Worm (Caenorhabditis elegans) whole organism, L1 larva: Measurements from ENCODE around the gene nipi-3.
A peak's percentile ranks its signal among the peaks of the same experiment; 100 is the strongest.

Experiments
- C04F5.9 ChIP-seq: sonication (generic microtip); optimal IDR thresholded peaks from 2 replicates; lab custom pipeline; 2016; ENCODE audit warnings: missing genetic modification characterization, missing compliant biosample characterization
- aha-1 ChIP-seq: fragments of 150-350 bp; optimal IDR thresholded peaks from 2 replicates; lab custom pipeline; 2014; ENCODE audit warnings: missing biosample characterization, missing genetic modification characterization
- aly-2 ChIP-seq: fragments of 150-350 bp; optimal IDR thresholded peaks from 2 replicates; lab custom pipeline; 2014; ENCODE audit warnings: missing biosample characterization, missing genetic modification characterization
- ceh-8 ChIP-seq: fragments of 200-800 bp; sonication (Bioruptor generic); optimal IDR thresholded peaks from 2 replicates; lab custom pipeline; 2018; ENCODE audit warnings: mild to moderate bottlenecking, missing genetic modification characterization, moderate library complexity, missing compliant biosample characterization
- ceh-82 ChIP-seq, 3 experiments: fragments of 150-350 bp in 1 of 3; sonication (generic microtip) in 2 of 3; optimal IDR thresholded peaks; 2 replicates each; lab custom pipeline; 2014 to 2017; ENCODE audit warnings: missing biosample characterization in 3 of 3, missing genetic modification characterization in 3 of 3
- ceh-90 ChIP-seq: sonication (generic microtip); optimal IDR thresholded peaks from 2 replicates; lab custom pipeline; 2016; ENCODE audit warnings: missing genetic modification characterization, missing compliant biosample characterization
- ces-1 ChIP-seq: fragments of 150-350 bp; optimal IDR thresholded peaks from 2 replicates; lab custom pipeline; 2014; ENCODE audit warnings: missing biosample characterization, missing genetic modification reagents, missing genetic modification characterization
- egl-13 ChIP-seq: sonication (generic microtip); optimal IDR thresholded peaks from 2 replicates; lab custom pipeline; 2016; ENCODE audit warnings: missing genotype, missing genetic modification reagents, missing genetic modification characterization, missing compliant biosample characterization
- elt-2 ChIP-seq: sonication (generic microtip); optimal IDR thresholded peaks from 2 replicates; lab custom pipeline; 2016; ENCODE audit warnings: missing genetic modification characterization, mild to moderate bottlenecking, inconsistent platforms, missing compliant biosample characterization, missing genetic modification reagents
- elt-3 ChIP-seq, 6 experiments: fragments of 150-350 bp in 1 of 6; sonication (generic microtip); optimal IDR thresholded peaks; 2 replicates each; lab custom pipeline; 2017 to 2018; ENCODE audit warnings: missing biosample characterization in 6 of 6, missing genetic modification characterization in 6 of 6, inconsistent platforms in 1 of 6
- fkh-10 ChIP-seq: sonication (generic microtip); optimal IDR thresholded peaks from 2 replicates; lab custom pipeline; 2017; ENCODE audit warnings: missing biosample characterization, missing genetic modification reagents, missing genetic modification characterization
- fkh-4 ChIP-seq: sonication (generic microtip); optimal IDR thresholded peaks from 2 replicates; lab custom pipeline; 2016; ENCODE audit warnings: missing compliant biosample characterization, missing genetic modification characterization, borderline replicate concordance
- fkh-8 ChIP-seq: sonication (generic microtip); optimal IDR thresholded peaks from 2 replicates; lab custom pipeline; 2016; ENCODE audit warnings: mild to moderate bottlenecking, missing genetic modification characterization, missing compliant biosample characterization
- fos-1 ChIP-seq: fragments of 150-350 bp; optimal IDR thresholded peaks from 2 replicates; lab custom pipeline; 2014; ENCODE audit warnings: missing biosample characterization, missing genetic modification characterization
- grh-1 ChIP-seq: fragments of 200-800 bp; sonication (Bioruptor generic); IDR thresholded peaks from 2 replicates; pipeline ENCODE4 v1.3.6; 2022; ENCODE audit warnings: missing genetic modification reagents, missing genetic modification characterization, missing compliant biosample characterization
- hlh-4 ChIP-seq: sonication (generic microtip); optimal IDR thresholded peaks from 2 replicates; lab custom pipeline; 2016; ENCODE audit warnings: mild to moderate bottlenecking, missing genetic modification characterization, missing compliant biosample characterization
- isw-1 ChIP-seq: fragments of 200-800 bp; sonication (Bioruptor generic); IDR thresholded peaks from 2 replicates; pipeline ENCODE4 v1.3.6; 2022; ENCODE audit warnings: missing genetic modification characterization, missing compliant biosample characterization
- lin-13 ChIP-seq: fragments of 150-350 bp; optimal IDR thresholded peaks from 2 replicates; lab custom pipeline; 2014; ENCODE audit warnings: missing biosample characterization, missing genetic modification reagents, missing genetic modification characterization
- lin-14 ChIP-seq: fragments of 200-800 bp; sonication (Bioruptor generic); optimal IDR thresholded peaks from 2 replicates; lab custom pipeline; 2018; ENCODE audit warnings: mild to moderate bottlenecking, missing genetic modification characterization, moderate library complexity, missing compliant biosample characterization
- lin-15B ChIP-seq: fragments of 150-350 bp; sonication (generic microtip); optimal IDR thresholded peaks from 3 replicates; lab custom pipeline; 2014; ENCODE audit warnings: missing biosample characterization, missing genetic modification characterization
- lin-35 ChIP-seq, 2 experiments: fragments of 150-350 bp; optimal IDR thresholded peaks; 2 replicates each; lab custom pipeline; 2014; ENCODE audit warnings: missing biosample characterization in 2 of 2, missing genetic modification characterization in 2 of 2, missing genetic modification reagents in 2 of 2
- lin-39 ChIP-seq: fragments of 150-350 bp; optimal IDR thresholded peaks from 2 replicates; lab custom pipeline; 2014; ENCODE audit warnings: missing biosample characterization, missing genetic modification reagents, missing genetic modification characterization
- lir-3 ChIP-seq: sonication (generic microtip); optimal IDR thresholded peaks from 2 replicates; lab custom pipeline; 2016; ENCODE audit warnings: mild to moderate bottlenecking, missing genetic modification characterization, moderate library complexity, missing compliant biosample characterization; ENCODE audit not compliant: poor library complexity
- mep-1 ChIP-seq: fragments of 150-350 bp; optimal IDR thresholded peaks from 2 replicates; lab custom pipeline; 2014; ENCODE audit warnings: missing biosample characterization, missing genetic modification characterization
- nhr-19 ChIP-seq: fragments of 200-800 bp; sonication (Bioruptor generic); conservative IDR thresholded peaks from 2 replicates; pipeline ENCODE4 v1.3.6; 2022; ENCODE audit warnings: missing genetic modification characterization, missing compliant biosample characterization
- nhr-20 ChIP-seq: sonication (generic microtip); optimal IDR thresholded peaks from 2 replicates; lab custom pipeline; 2016; ENCODE audit warnings: mild to moderate bottlenecking, missing genetic modification characterization, missing compliant biosample characterization
- nhr-237 ChIP-seq: fragments of 150-350 bp; optimal IDR thresholded peaks from 2 replicates; lab custom pipeline; 2014; ENCODE audit warnings: missing biosample characterization, missing genetic modification characterization
- nhr-47 ChIP-seq: sonication (generic microtip); optimal IDR thresholded peaks from 2 replicates; lab custom pipeline; 2016; ENCODE audit warnings: mild to moderate bottlenecking, missing genetic modification characterization, moderate library complexity, missing compliant biosample characterization
- nhr-71 ChIP-seq: sonication (generic microtip); optimal IDR thresholded peaks from 2 replicates; lab custom pipeline; 2016; ENCODE audit warnings: mild to moderate bottlenecking, missing genetic modification characterization, moderate library complexity, missing compliant biosample characterization
- nhr-85 ChIP-seq: sonication (generic microtip); peaks from one replicate; lab custom pipeline; 2016; ENCODE audit warnings: missing genetic modification characterization, inconsistent platforms, missing compliant biosample characterization
- nhr-90 ChIP-seq: sonication (generic microtip); optimal IDR thresholded peaks from 2 replicates; lab custom pipeline; 2016; ENCODE audit warnings: mild to moderate bottlenecking, missing genetic modification characterization, missing compliant biosample characterization; ENCODE audit not compliant: poor library complexity
- pax-3 ChIP-seq: fragments of 200-800 bp; sonication (Bioruptor generic); optimal IDR thresholded peaks from 2 replicates; lab custom pipeline; 2018; ENCODE audit warnings: mild to moderate bottlenecking, missing genetic modification characterization, moderate library complexity, missing compliant biosample characterization
- rnt-1 ChIP-seq: sonication (generic microtip); optimal IDR thresholded peaks from 2 replicates; lab custom pipeline; 2016; ENCODE audit warnings: mild to moderate bottlenecking, missing genetic modification characterization, moderate library complexity, missing compliant biosample characterization
- snu-23 ChIP-seq: sonication (generic microtip); optimal IDR thresholded peaks from 2 replicates; lab custom pipeline; 2016; ENCODE audit warnings: missing genetic modification characterization, missing compliant biosample characterization
- sox-4 ChIP-seq: sonication (generic microtip); optimal IDR thresholded peaks from 2 replicates; lab custom pipeline; 2016; ENCODE audit warnings: missing genetic modification characterization, missing compliant biosample characterization
- sptf-1 ChIP-seq: fragments of 150-350 bp; optimal IDR thresholded peaks from 2 replicates; lab custom pipeline; 2014; ENCODE audit warnings: missing biosample characterization, missing genetic modification characterization
- sup-37 ChIP-seq: fragments of 200-800 bp; sonication (Bioruptor generic); optimal IDR thresholded peaks from 2 replicates; lab custom pipeline; 2018; ENCODE audit warnings: mild to moderate bottlenecking, missing genetic modification characterization, missing compliant biosample characterization
- swsn-7 ChIP-seq: sonication (generic microtip); optimal IDR thresholded peaks from 2 replicates; lab custom pipeline; 2016; ENCODE audit warnings: missing genetic modification characterization, missing compliant biosample characterization
- tbx-2 ChIP-seq: sonication (generic microtip); optimal IDR thresholded peaks from 2 replicates; lab custom pipeline; 2016; ENCODE audit warnings: missing genetic modification characterization, missing compliant biosample characterization
- unc-130 ChIP-seq: fragments of 150-350 bp; optimal IDR thresholded peaks from 2 replicates; lab custom pipeline; 2017; ENCODE audit warnings: missing biosample characterization, missing genetic modification characterization, inconsistent platforms
- unc-30 ChIP-seq: sonication (generic microtip); optimal IDR thresholded peaks from 2 replicates; lab custom pipeline; 2017; ENCODE audit warnings: missing biosample characterization, missing genetic modification characterization
- unc-86 ChIP-seq: sonication (generic microtip); optimal IDR thresholded peaks from 2 replicates; lab custom pipeline; 2016; ENCODE audit warnings: missing genetic modification characterization, missing compliant biosample characterization
- zag-1 ChIP-seq: fragments of 150-350 bp; optimal IDR thresholded peaks from 2 replicates; lab custom pipeline; 2014; ENCODE audit warnings: missing biosample characterization, missing genetic modification characterization

nipi-3 gene

DNA sequence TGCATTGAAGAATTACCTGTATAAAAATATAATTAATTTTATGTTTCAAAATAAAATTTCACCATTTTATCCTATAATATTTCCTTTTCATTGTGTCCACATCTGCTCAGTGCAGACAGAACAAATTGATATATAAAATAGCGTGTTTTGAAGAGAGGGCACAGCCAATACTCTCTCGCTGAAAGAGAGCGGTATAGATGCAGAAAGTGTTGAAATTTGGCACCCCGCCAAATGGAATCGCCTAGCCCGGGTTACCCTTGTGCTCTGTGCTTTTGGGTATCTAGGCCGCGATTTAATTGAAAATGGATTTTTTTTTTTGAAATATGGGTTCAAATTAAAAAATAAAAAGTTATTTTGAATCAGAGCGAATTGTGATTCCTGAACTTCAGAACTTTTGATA, 9.4 kb downstream of the nipi-3 start (continued):
- TF ChIP-seq ceh-82 (tag; optimal IDR thresholded peaks at IDR 0.05; lab: Kevin White, UChicago) (peak in 2 of 3 experiments; percentile 4 to 46), lin-35 (GFP tag; optimal IDR thresholded peaks at IDR 0.05; lab: Kevin White, UChicago) (no peak), nhr-19 (GFP tag; lab: Robert Waterston, UW) (no peak), fkh-4 (tag; lab: Kevin White, UChicago) (no peak), sptf-1 (no peak), aha-1 (no peak), unc-86 (no peak), fos-1 (tag; lab: Kevin White, UChicago) (no peak), egl-13 (tag; lab: Kevin White, UChicago) (no peak), aly-2 (tag; lab: Kevin White, UChicago) (no peak), pax-3 (tag; lab: Kevin White, UChicago) (no peak), rnt-1 (tag; lab: Kevin White, UChicago) (no peak), C04F5.9 (no peak), hlh-4 (tag; lab: Kevin White, UChicago) (no peak), unc-130 (tag; lab: Kevin White, UChicago) (no peak), isw-1 (no peak), zag-1 (tag; lab: Kevin White, UChicago) (no peak), grh-1 (GFP tag; lab: Robert Waterston, UW) (no peak), lin-39 (tag; lab: Kevin White, UChicago) (no peak), elt-3 (tag; optimal IDR thresholded peaks at IDR 0.05; lab: Kevin White, UChicago) (no peak), lin-13 (no peak), nhr-237 (tag; lab: Kevin White, UChicago) (no peak), nhr-85 (no peak), snu-23 (GFP tag; lab: Kevin White, UChicago) (peak; percentile 16), sox-4 (tag; lab: Kevin White, UChicago) (no peak), fkh-10 (GFP tag; lab: Kevin White, UChicago) (no peak)

DNA sequence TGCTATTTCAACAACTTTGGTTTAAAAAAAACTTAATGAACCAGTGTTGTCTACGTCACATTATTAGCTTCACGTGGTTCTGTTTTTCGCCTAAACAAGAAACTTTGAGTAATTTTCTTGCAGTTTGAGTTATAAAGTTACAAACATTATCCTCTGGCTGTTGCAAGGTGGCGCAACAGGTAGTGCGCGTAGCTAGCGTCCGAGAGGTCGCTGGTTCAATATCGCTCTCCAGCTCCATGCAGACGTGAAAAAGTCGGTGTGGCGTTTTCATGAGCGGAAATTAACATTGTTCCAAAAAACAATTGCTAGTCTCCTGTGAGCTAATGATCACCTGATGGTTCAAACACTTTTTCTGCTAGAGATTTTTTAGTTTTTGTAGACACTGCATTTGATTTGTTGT, 11.5 kb downstream of the nipi-3 start:
- TF ChIP-seq nhr-90 (tag; lab: Kevin White, UChicago) (peak; percentile 28), nhr-85 (peak; percentile 76), swsn-7 (peak; percentile 11), fos-1 (tag; lab: Kevin White, UChicago) (no peak), nhr-20 (tag; lab: Kevin White, UChicago) (peak; percentile 32), snu-23 (GFP tag; lab: Kevin White, UChicago) (peak; percentile 50), lin-35 (GFP tag; optimal IDR thresholded peaks at IDR 0.05; lab: Kevin White, UChicago) (peak in 1 of 2 experiments; percentile 27), nhr-19 (GFP tag; lab: Robert Waterston, UW) (peak; percentile 36), ces-1 (GFP tag; lab: Kevin White, UChicago) (no peak), elt-2 (peak; percentile 37), isw-1 (no peak), fkh-8 (tag; lab: Kevin White, UChicago) (peak; percentile 62), ceh-90 (no peak), sptf-1 (no peak), sup-37 (no peak), tbx-2 (tag; lab: Kevin White, UChicago) (no peak), mep-1 (tag; lab: Kevin White, UChicago) (peak; percentile 37), lir-3 (tag; lab: Kevin White, UChicago) (peak; percentile 1), unc-30 (tag; lab: Kevin White, UChicago) (no peak), ceh-8 (no peak), lin-15B (tag; lab: Kevin White, UChicago) (no peak), nhr-71 (tag; lab: Kevin White, UChicago) (peak; percentile 61), rnt-1 (tag; lab: Kevin White, UChicago) (peak; percentile 36), nhr-47 (peak; percentile 59), lin-14 (peak; percentile 34)
